Fruit fly (Drosophila melanogaster) whole organism, pupa: ENCODE data around the gene Fdh.

ENCODE experiments used
- CG10348 ChIP-seq: fragments of 200-800 bp; sonication (Bioruptor generic); IDR thresholded peaks from 2 replicates; pipeline ENCODE4 v1.3.6; 2022; ENCODE audit warnings: missing biosample characterization, missing genetic modification characterization
- CG12605 ChIP-seq: fragments of 200-800 bp; sonication (Bioruptor generic); IDR thresholded peaks from 2 replicates; pipeline ENCODE4 v1.3.6; 2022; ENCODE audit warnings: missing biosample characterization, missing genetic modification characterization
- CG13204 ChIP-seq: fragments of 200-800 bp; sonication (Bioruptor generic); optimal IDR thresholded peaks from 2 replicates; lab custom pipeline; 2018; ENCODE audit warnings: missing biosample characterization, mild to moderate bottlenecking, missing genetic modification characterization, moderate library complexity
- CG14655 ChIP-seq: fragments of 200-800 bp; sonication (Bioruptor generic); optimal IDR thresholded peaks from 3 replicates; lab custom pipeline; 2017; ENCODE audit warnings: mild to moderate bottlenecking, missing biosample characterization, missing genetic modification reagents, missing genetic modification characterization
- CG15710 ChIP-seq: fragments of 200-800 bp; sonication (Bioruptor generic); optimal IDR thresholded peaks from 2 replicates; lab custom pipeline; 2018; ENCODE audit warnings: missing biosample characterization, mild to moderate bottlenecking, missing genetic modification characterization, moderate library complexity
- CG17806 ChIP-seq: fragments of 200-800 bp; sonication (Bioruptor generic); optimal IDR thresholded peaks from 2 replicates; lab custom pipeline; 2018; ENCODE audit warnings: missing biosample characterization, mild to moderate bottlenecking, missing genetic modification characterization, moderate library complexity
- CG32121 ChIP-seq: fragments of 200-800 bp; sonication (Bioruptor generic); IDR thresholded peaks from 2 replicates; pipeline ENCODE4 v1.3.6; 2022; ENCODE audit warnings: missing biosample characterization, missing genetic modification characterization
- CG34367 ChIP-seq: fragments of 200-800 bp; sonication (Bioruptor generic); optimal IDR thresholded peaks from 2 replicates; lab custom pipeline; 2018; ENCODE audit warnings: missing biosample characterization, mild to moderate bottlenecking, missing genetic modification characterization
- CG4496 ChIP-seq: fragments of 200-800 bp; sonication (Bioruptor generic); IDR thresholded peaks from 3 replicates; pipeline ENCODE4 v1.3.6; 2022; ENCODE audit warnings: missing biosample characterization, missing genetic modification characterization
- CG8159 ChIP-seq: fragments of 200-800 bp; sonication (Bioruptor generic); optimal IDR thresholded peaks from 3 replicates; lab custom pipeline; 2018; ENCODE audit warnings: missing biosample characterization, mild to moderate bottlenecking, missing genetic modification characterization, moderate library complexity
- CG8301 ChIP-seq: fragments of 200-800 bp; sonication (Bioruptor generic); optimal IDR thresholded peaks from 2 replicates; lab custom pipeline; 2018; ENCODE audit warnings: missing biosample characterization, mild to moderate bottlenecking, missing genetic modification characterization
- CG9948 ChIP-seq: fragments of 200-800 bp; sonication (Bioruptor generic); optimal IDR thresholded peaks from 2 replicates; lab custom pipeline; 2018; ENCODE audit warnings: missing biosample characterization, mild to moderate bottlenecking, missing genetic modification characterization, moderate library complexity
- D1 ChIP-seq: fragments of 200-800 bp; sonication (Bioruptor generic); optimal IDR thresholded peaks from 2 replicates; lab custom pipeline; 2018; ENCODE audit warnings: missing biosample characterization, mild to moderate bottlenecking, missing genetic modification characterization, moderate library complexity
- EcR ChIP-seq: fragments of 200-800 bp; sonication (Bioruptor generic); optimal IDR thresholded peaks from 3 replicates; lab custom pipeline; 2019; ENCODE audit warnings: missing biosample characterization, missing genetic modification characterization, mild to moderate bottlenecking, moderate library complexity, missing genetic modification reagents
- Ets98B ChIP-seq: fragments of 200-800 bp; sonication (Bioruptor generic); IDR thresholded peaks from 2 replicates; pipeline ENCODE4 v1.3.6; 2022; ENCODE audit warnings: missing biosample characterization, missing genetic modification characterization
- Pif1A ChIP-seq: fragments of 200-800 bp; sonication (Bioruptor generic); optimal IDR thresholded peaks from 3 replicates; lab custom pipeline; 2016; ENCODE audit warnings: missing biosample characterization, missing genetic modification characterization
- Pif1B ChIP-seq: fragments of 200-800 bp; sonication (Bioruptor generic); optimal IDR thresholded peaks from 3 replicates; lab custom pipeline; 2016; ENCODE audit warnings: missing biosample characterization, missing genetic modification characterization
- Snoo ChIP-seq: fragments of 200-800 bp; sonication (Bioruptor generic); optimal IDR thresholded peaks from 3 replicates; lab custom pipeline; 2017; ENCODE audit warnings: missing biosample characterization, mild to moderate bottlenecking, missing genetic modification characterization, inconsistent platforms
- fd96Ca ChIP-seq: fragments of 200-800 bp; sonication (Bioruptor generic); IDR thresholded peaks from 3 replicates; pipeline ENCODE4 v1.3.6; 2022; ENCODE audit warnings: missing biosample characterization, missing genetic modification characterization
- gl ChIP-seq: fragments of 200-800 bp; sonication (Bioruptor generic); optimal IDR thresholded peaks from 2 replicates; lab custom pipeline; 2018; ENCODE audit warnings: missing biosample characterization, mild to moderate bottlenecking, missing genetic modification characterization
- rn ChIP-seq: fragments of 200-800 bp; sonication (Bioruptor generic); IDR thresholded peaks from 2 replicates; pipeline ENCODE4 v1.3.6; 2022; ENCODE audit warnings: missing biosample characterization, missing genetic modification characterization

The Fdh gene

dm6 chr3R:10886462-10887315 lies 14.5 kb upstream of the Fdh start:
- TF ChIP-seq CG10348 (GFP tag; lab: Robert Waterston, UW) (peak; percentile 69; the same call in 1 of the 2 replicates), rn (GFP tag; lab: Robert Waterston, UW) (peak; percentile 38), CG8301 (peak; percentile 89), CG13204 (peak; percentile 64), CG17806 (tag; lab: Kevin White, UChicago) (peak; percentile 86), CG32121 (GFP tag; lab: Robert Waterston, UW) (peak; percentile 93), Snoo (peak; percentile 87), CG9948 (peak; percentile 83), Pif1B (peak; percentile 86), EcR (GFP tag; lab: Kevin White, UChicago) (peak; percentile 24), D1 (peak; percentile 66), CG34367 (tag; lab: Kevin White, UChicago) (peak; percentile 80), gl (peak; percentile 41), CG8159 (tag; lab: Kevin White, UChicago) (peak; percentile 89), CG12605 (GFP tag; lab: Robert Waterston, UW) (peak; percentile 81), CG14655 (GFP tag; lab: Kevin White, UChicago) (peak; percentile 90), fd96Ca (peak; percentile 78), CG4496 (GFP tag; lab: Robert Waterston, UW) (peak; percentile 93), CG15710 (tag; lab: Kevin White, UChicago) (peak; percentile 89), Pif1A (peak; percentile 91), Ets98B (GFP tag; lab: Robert Waterston, UW) (peak; percentile 86)

DNA sequence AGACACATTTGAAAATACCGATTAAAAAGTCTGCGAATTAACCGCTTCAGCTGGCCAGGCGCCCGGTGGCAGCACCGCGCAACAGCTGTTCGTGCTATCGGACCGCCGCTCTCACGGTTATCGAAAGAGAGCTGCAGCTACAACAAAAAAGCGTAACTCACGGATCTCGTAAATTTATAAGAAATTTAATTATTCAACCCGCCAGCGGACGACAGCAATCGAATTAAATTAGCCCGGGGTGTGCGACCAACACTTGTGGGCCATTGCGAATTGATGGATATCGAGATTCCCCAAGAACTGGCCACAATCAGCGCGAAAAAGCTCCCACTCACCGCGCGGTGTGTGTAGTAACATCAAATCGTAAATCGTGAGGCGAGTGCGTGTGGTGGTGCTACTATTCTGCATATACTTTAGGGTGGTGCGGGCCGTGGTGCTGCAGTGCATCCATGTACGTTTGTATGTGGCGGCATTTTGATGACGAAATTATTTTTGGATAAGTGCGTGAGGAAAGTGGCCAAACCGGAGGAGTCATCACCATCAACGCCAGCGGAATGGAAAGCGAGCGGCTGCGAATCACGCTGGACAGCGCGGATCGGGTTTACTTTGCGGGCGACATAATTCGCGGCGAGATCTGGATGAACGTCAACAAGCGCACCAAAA lies 13.4 kb upstream of the Fdh start, which contains the start of gene Leash:
Gene Leash, plus strand, starts transcription at position 119 of the 660 bp plus-strand sequence.
- TF ChIP-seq Pif1B (no peak), CG32121 (GFP tag; lab: Robert Waterston, UW) (peak; percentile 29; the same call in 1 of the 2 replicates), Pif1A (no peak), EcR (GFP tag; lab: Kevin White, UChicago) (no peak), CG34367 (tag; lab: Kevin White, UChicago) (no peak), Ets98B (GFP tag; lab: Robert Waterston, UW) (no peak), gl (no peak), fd96Ca (0 out of 3 replicates have a peak, but pooled peaks have one; percentile 37), CG8159 (tag; lab: Kevin White, UChicago) (peak; percentile 75), D1 (no peak), CG13204 (peak; percentile 36), CG8301 (no peak), CG14655 (GFP tag; lab: Kevin White, UChicago) (no peak), CG12605 (GFP tag; lab: Robert Waterston, UW) (no peak), CG15710 (tag; lab: Kevin White, UChicago) (no peak), CG4496 (GFP tag; lab: Robert Waterston, UW) (peak; percentile 6; the same call in 1 of the 3 replicates), rn (GFP tag; lab: Robert Waterston, UW) (no peak), CG10348 (GFP tag; lab: Robert Waterston, UW) (no peak), CG9948 (no peak), CG17806 (tag; lab: Kevin White, UChicago) (no peak)

DNA sequence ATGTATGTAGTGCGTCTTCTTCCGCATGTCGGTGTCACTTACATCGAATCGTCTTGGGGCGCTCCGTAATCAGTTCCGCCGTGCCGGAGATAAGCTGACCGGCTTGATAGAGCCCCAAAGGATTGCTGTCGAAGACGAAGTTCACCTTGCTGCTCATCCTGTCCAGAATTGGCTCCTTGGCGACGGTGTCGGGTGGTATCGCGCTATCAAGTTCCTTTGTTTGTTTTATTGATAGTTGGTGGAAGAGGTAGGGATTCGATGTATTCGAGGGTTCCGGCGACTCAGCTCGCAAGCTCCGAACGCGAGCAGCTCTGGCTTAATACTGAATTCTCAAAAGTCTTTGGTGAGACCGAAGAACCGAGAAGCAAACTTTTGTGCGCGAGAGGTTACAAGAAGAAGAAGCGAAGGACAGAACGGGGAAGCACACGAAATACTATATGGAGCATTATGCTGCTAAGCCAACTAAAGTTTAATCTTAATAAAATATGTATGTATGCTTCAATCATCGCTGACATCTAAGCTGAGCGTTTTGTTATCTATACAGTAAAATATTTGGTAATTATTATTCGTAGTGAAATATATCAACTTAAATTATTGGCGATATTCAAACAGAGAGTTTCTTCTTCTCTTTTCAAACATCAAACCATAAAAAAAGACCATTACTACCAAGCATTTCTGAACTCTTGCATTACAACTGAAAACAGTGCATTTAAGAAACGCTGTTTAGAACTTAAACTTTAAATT lies 12.7 kb upstream of the Fdh start, which contains the start of gene CG14696:
Gene CG14696, minus strand, starts transcription at position 324 of the 744 bp plus-strand sequence.
- TF ChIP-seq gl (no peak), CG13204 (no peak), CG15710 (tag; lab: Kevin White, UChicago) (no peak), Pif1B (no peak), CG32121 (GFP tag; lab: Robert Waterston, UW) (no peak), EcR (GFP tag; lab: Kevin White, UChicago) (no peak)

dm6 chr3R:10884031-10884677 lies 12.0 kb upstream of the Fdh start:
- TF ChIP-seq D1 (no peak), rn (GFP tag; lab: Robert Waterston, UW) (no peak), CG14655 (GFP tag; lab: Kevin White, UChicago) (no peak), gl (no peak), EcR (GFP tag; lab: Kevin White, UChicago) (no peak), CG17806 (tag; lab: Kevin White, UChicago) (no peak), CG15710 (tag; lab: Kevin White, UChicago) (no peak), Pif1A (no peak), CG34367 (tag; lab: Kevin White, UChicago) (no peak), CG8301 (no peak), CG32121 (GFP tag; lab: Robert Waterston, UW) (peak; percentile 59), CG13204 (no peak), CG9948 (no peak), Pif1B (no peak), CG10348 (GFP tag; lab: Robert Waterston, UW) (no peak), CG4496 (GFP tag; lab: Robert Waterston, UW) (peak; percentile 68), CG12605 (GFP tag; lab: Robert Waterston, UW) (0 out of 2 replicates have a peak, but pooled peaks have one; percentile 19), Snoo (no peak), fd96Ca (peak; percentile 27; the same call in 1 of the 3 replicates), CG8159 (tag; lab: Kevin White, UChicago) (no peak), Ets98B (GFP tag; lab: Robert Waterston, UW) (peak; percentile 38; the same call in 1 of the 2 replicates)
- TF ChIP-seq, all 21 proteins: peak for 5
